Worm (Caenorhabditis elegans) whole organism, young adult: ENCODE results near the gene F48C5.2.

Experiments used
- C17E4.6 ChIP-seq: fragments of 200-800 bp; sonication (Bioruptor generic); IDR thresholded peaks from 2 replicates; pipeline ENCODE4 v1.3.6; 2022; ENCODE audit warnings: missing genetic modification reagents, missing genetic modification characterization, missing compliant biosample characterization
- cebp-1 ChIP-seq, 2 experiments: fragments of 200-800 bp in 1 of 2; sonication (Bioruptor generic) in 1 of 2; sonication (generic microtip) in 1 of 2; IDR thresholded peaks in 1 of 2; optimal IDR thresholded peaks in 1 of 2; 2 replicates each; pipeline versions ENCODE4 v1.3.6 to Lab custom; 2017 to 2022; ENCODE audit warnings: missing compliant biosample characterization in 2 of 2, missing genetic modification characterization in 2 of 2, mild to moderate bottlenecking in 1 of 2, missing genetic modification reagents in 1 of 2, moderate library complexity in 1 of 2
- cebp-2 ChIP-seq: fragments of 200-800 bp; sonication (Bioruptor generic); IDR thresholded peaks from 2 replicates; pipeline ENCODE4 v1.3.6; 2022; ENCODE audit warnings: missing genetic modification characterization, missing compliant biosample characterization
- gei-17 ChIP-seq: fragments of 200-800 bp; sonication (Bioruptor generic); optimal IDR thresholded peaks from 2 replicates; lab custom pipeline; 2018; ENCODE audit warnings: mild to moderate bottlenecking, missing genetic modification characterization, missing compliant biosample characterization
- let-526 ChIP-seq: fragments of 200-800 bp; sonication (Bioruptor generic); IDR thresholded peaks from 2 replicates; pipeline ENCODE4 v1.3.6; 2022; ENCODE audit warnings: missing genetic modification reagents, missing genetic modification characterization, missing compliant biosample characterization
- lsy-27 ChIP-seq: sonication (generic microtip); optimal IDR thresholded peaks from 2 replicates; lab custom pipeline; 2017; ENCODE audit warnings: missing genetic modification characterization, mild to moderate bottlenecking, missing compliant biosample characterization, antibody characterized with exemption, missing genotype, borderline replicate concordance; ENCODE audit not compliant: insufficient read depth
- snpc-4 ChIP-seq, 5 experiments: fragments of 150-350 bp in 1 of 5; sonication (generic microtip) in 4 of 5; optimal IDR thresholded peaks; 2 replicates each; lab custom pipeline; 2014 to 2018; ENCODE audit warnings: missing genetic modification characterization in 5 of 5, missing biosample characterization in 3 of 5, antibody characterized with exemption in 2 of 5, mild to moderate bottlenecking in 2 of 5, missing compliant biosample characterization in 2 of 5, missing genotype in 2 of 5, moderate library complexity in 2 of 5, missing genetic modification reagents in 1 of 5
- sptf-2 ChIP-seq: fragments of 200-800 bp; sonication (Bioruptor generic); optimal IDR thresholded peaks from 2 replicates; lab custom pipeline; 2018; ENCODE audit warnings: mild to moderate bottlenecking, missing genetic modification characterization, missing compliant biosample characterization
- tlf-1 ChIP-seq: fragments of 200-800 bp; sonication (Bioruptor generic); optimal IDR thresholded peaks from 2 replicates; lab custom pipeline; 2018; ENCODE audit warnings: mild to moderate bottlenecking, missing genetic modification characterization, missing compliant biosample characterization
- unc-130 ChIP-seq: sonication (generic microtip); optimal IDR thresholded peaks from 2 replicates; lab custom pipeline; 2016; ENCODE audit warnings: missing genetic modification reagents, missing genetic modification characterization, missing compliant biosample characterization

ce11 chrX:11437716-11438115 lies 16.4 kb downstream of the F48C5.2 start:
- TF ChIP-seq unc-130 (GFP tag; lab: Kevin White, UChicago) (no peak), sptf-2 (GFP tag; lab: Kevin White, UChicago) (no peak), let-526 (GFP tag; lab: Robert Waterston, UW) (no peak), cebp-2 (no peak), C17E4.6 (GFP tag; lab: Robert Waterston, UW) (no peak), lsy-27 (no peak), cebp-1 (GFP tag; IDR thresholded peaks at IDR 0.05; lab: Robert Waterston, UW) (no peak), cebp-1 (tag; optimal IDR thresholded peaks at IDR 0.05; lab: Kevin White, UChicago) (no peak), gei-17 (GFP tag; lab: Kevin White, UChicago) (no peak), snpc-4 (GFP tag; optimal IDR thresholded peaks at IDR 0.05; lab: Kevin White, UChicago) (no peak), snpc-4 (tag; optimal IDR thresholded peaks at IDR 0.05; lab: Kevin White, UChicago) (no peak), tlf-1 (no peak)
